Fruit fly (Drosophila melanogaster) whole organism, wandering third instar larva: Measurements from ENCODE around the gene gNacalpha.

ENCODE experiments used
- CG9705 ChIP-seq: fragments of 200-800 bp; sonication (Bioruptor generic); optimal IDR thresholded peaks from 2 replicates; lab custom pipeline; 2018; ENCODE audit warnings: missing biosample characterization, mild to moderate bottlenecking, missing genetic modification characterization
- Dfd ChIP-seq: fragments of >200 bp; optimal IDR thresholded peaks from 2 replicates; lab custom pipeline; 2017; ENCODE audit warnings: missing biosample characterization, missing genetic modification characterization
- Myc ChIP-seq: fragments of >200 bp; optimal IDR thresholded peaks from 2 replicates; lab custom pipeline; 2017
- Sp1 ChIP-seq: fragments of 200-800 bp; sonication (Bioruptor generic); optimal IDR thresholded peaks from 3 replicates; lab custom pipeline; 2019; ENCODE audit warnings: missing biosample characterization, mild to moderate bottlenecking, missing genetic modification characterization, moderate library complexity
- pan ChIP-seq: fragments of >200 bp; optimal IDR thresholded peaks from 2 replicates; lab custom pipeline; 2017
- psq ChIP-seq: fragments of 200-800 bp; sonication (Bioruptor generic); optimal IDR thresholded peaks from 3 replicates; lab custom pipeline; 2017; ENCODE audit warnings: missing biosample characterization, mild to moderate bottlenecking, missing genetic modification characterization, moderate library complexity

dm6 chr2L:1007840-1008241 lies 29.2 kb upstream of the gNacalpha start:
- TF ChIP-seq psq (GFP tag; lab: Kevin White, UChicago) = no peak
- no peak for TF ChIP-seq pan (lab: Kevin White, UChicago)
- TF ChIP-seq Dfd (GFP tag; lab: Kevin White, UChicago) = no peak
- no peak for TF ChIP-seq Myc (lab: Kevin White, UChicago)
- no peak for TF ChIP-seq CG9705
- TF ChIP-seq Sp1 = no peak
